Worm (Caenorhabditis elegans): ENCODE measurements around the gene C55A1.6.
A peak's percentile ranks its signal among the peaks of the same experiment; 100 is the strongest.

ce11 chrV:15666718-15667117, 18.9 kb downstream of the C55A1.6 start:
- TF ChIP-seq mbf-1 (tag; optimal IDR thresholded peaks at IDR 0.05): no peak
- TF ChIP-seq lsy-2 (tag; optimal IDR thresholded peaks at IDR 0.05): no peak
- TF ChIP-seq zag-1 (tag; optimal IDR thresholded peaks at IDR 0.05): no peak
- no peak for TF ChIP-seq ztf-11 (tag; optimal IDR thresholded peaks at IDR 0.05)
- TF ChIP-seq lin-11 (tag; optimal IDR thresholded peaks at IDR 0.05): no peak
- TF ChIP-seq nhr-23 (tag; optimal IDR thresholded peaks at IDR 0.05): no peak
- TF ChIP-seq blmp-1 (tag; optimal IDR thresholded peaks at IDR 0.05; ENCODE audit: insufficient read depth): peak; percentile 67
- no peak for TF ChIP-seq elt-1 (tag; optimal IDR thresholded peaks at IDR 0.05)

Data from whole organism, L2 larva.